Worm (Caenorhabditis elegans): ENCODE results near the gene F07F6.4.

- TF ChIP-seq him-1 (tag; optimal IDR thresholded peaks at IDR 0.05) = no peak
- no peak for TF ChIP-seq W03F9.2 (tag; optimal IDR thresholded peaks at IDR 0.05)
Measured at ce11 chrII:5399201-5399600, 30.2 kb downstream of the F07F6.4 start, which contains the start of gene mog-5.

Data from whole organism, L4/young adult.